Fruit fly (Drosophila melanogaster) whole organism, pupa: ENCODE measurements around the gene PGRP-LB.

Experiments used
- CG13204 ChIP-seq: fragments of 200-800 bp; sonication (Bioruptor generic); optimal IDR thresholded peaks from 2 replicates; lab custom pipeline; 2018; ENCODE audit warnings: missing biosample characterization, mild to moderate bottlenecking, missing genetic modification characterization, moderate library complexity
- CG9948 ChIP-seq: fragments of 200-800 bp; sonication (Bioruptor generic); optimal IDR thresholded peaks from 2 replicates; lab custom pipeline; 2018; ENCODE audit warnings: missing biosample characterization, mild to moderate bottlenecking, missing genetic modification characterization, moderate library complexity

dm6 chr3R:11449688-11450087 is 10.7 kb downstream of the PGRP-LB start:
- no peak for TF ChIP-seq CG9948 (tag; lab: Kevin White, UChicago)
- no peak for TF ChIP-seq CG13204 (GFP tag; lab: Kevin White, UChicago)
